Fruit fly (Drosophila melanogaster): ENCODE measurements around the gene gdl-ORF39.
A peak's percentile ranks its signal among the peaks of the same experiment; 100 is the strongest.

Gene gdl-ORF39

dm6 chr3L:15535228-15535598 lies 26.0 kb downstream of the gdl-ORF39 start, which contains the start of gene CrebA (continued):
- TF ChIP-seq Jarid2 (GFP tag; optimal IDR thresholded peaks at IDR 0.05): peak; percentile 81
- no peak for TF ChIP-seq CG15514 (GFP tag; optimal IDR thresholded peaks at IDR 0.05)
- TF ChIP-seq en (GFP tag; optimal IDR thresholded peaks at IDR 0.05): no peak
- TF ChIP-seq CG10147 (GFP tag; optimal IDR thresholded peaks at IDR 0.05): no peak
- TF ChIP-seq fu2 (GFP tag; optimal IDR thresholded peaks at IDR 0.05): no peak
- TF ChIP-seq hbn (GFP tag; IDR thresholded peaks at IDR 0.05; ENCODE audit: partially characterized antibody): 0 out of 2 replicates have a peak, but pooled peaks have one; percentile 20
- TF ChIP-seq Abd-B (GFP tag; optimal IDR thresholded peaks at IDR 0.05): no peak
- no peak for TF ChIP-seq maf-S (GFP tag; optimal IDR thresholded peaks at IDR 0.05)
- TF ChIP-seq ems (GFP tag; optimal IDR thresholded peaks at IDR 0.05): no peak
- no peak for TF ChIP-seq Tbp (GFP tag; optimal IDR thresholded peaks at IDR 0.05)
- peak; percentile 4 for TF ChIP-seq CG7745 (tag; optimal IDR thresholded peaks at IDR 0.05)
- TF ChIP-seq CG11085 (GFP tag; IDR thresholded peaks at IDR 0.05): no peak
- no peak for TF ChIP-seq pzg (GFP tag; optimal IDR thresholded peaks at IDR 0.05)
- TF ChIP-seq ci (GFP tag; IDR thresholded peaks at IDR 0.05): peak; percentile 36; the same call in 1 of the 3 replicates
- no peak for TF ChIP-seq CG13894 (tag; optimal IDR thresholded peaks at IDR 0.05)
- TF ChIP-seq Hey (tag; optimal IDR thresholded peaks at IDR 0.05): no peak
- TF ChIP-seq sqz (GFP tag; optimal IDR thresholded peaks at IDR 0.05): no peak
- TF ChIP-seq CG7372 (GFP tag; IDR thresholded peaks at IDR 0.05): no peak
- no peak for TF ChIP-seq Dip3 (GFP tag; optimal IDR thresholded peaks at IDR 0.05)
- TF ChIP-seq Mrtf (GFP tag; IDR thresholded peaks at IDR 0.05): no peak
- peak; percentile 34; the same call in 1 of the 2 replicates for TF ChIP-seq stc (GFP tag; IDR thresholded peaks at IDR 0.05)
- no peak for TF ChIP-seq CG10959 (GFP tag; IDR thresholded peaks at IDR 0.05)
- no peak for TF ChIP-seq CG8089 (GFP tag; optimal IDR thresholded peaks at IDR 0.05)
- no peak for TF ChIP-seq CG3847 (GFP tag; IDR thresholded peaks at IDR 0.05)
- no peak for TF ChIP-seq CG1792 (GFP tag; optimal IDR thresholded peaks at IDR 0.05)
- peak; percentile 92 for TF ChIP-seq CG3163 (GFP tag; optimal IDR thresholded peaks at IDR 0.05)
- TF ChIP-seq Atf3 (GFP tag; optimal IDR thresholded peaks at IDR 0.05): no peak
- no peak for TF ChIP-seq Asciz (GFP tag; optimal IDR thresholded peaks at IDR 0.05)
- TF ChIP-seq nerfin-2 (GFP tag; IDR thresholded peaks at IDR 0.05; ENCODE audit: partially characterized antibody): no peak
- no peak for TF ChIP-seq tll (GFP tag; optimal IDR thresholded peaks at IDR 0.05)
- TF ChIP-seq pnt (GFP tag; optimal IDR thresholded peaks at IDR 0.05): no peak
- no peak for TF ChIP-seq CG9817 (tag; optimal IDR thresholded peaks at IDR 0.05)
- TF ChIP-seq Xbp1 (GFP tag; optimal IDR thresholded peaks at IDR 0.05): no peak
- no peak for TF ChIP-seq her (GFP tag; optimal IDR thresholded peaks at IDR 0.05)
- TF ChIP-seq CG9727 (GFP tag; optimal IDR thresholded peaks at IDR 0.05): no peak
- TF ChIP-seq CG7928 (GFP tag; optimal IDR thresholded peaks at IDR 0.05): no peak
- no peak for TF ChIP-seq zf30C (GFP tag; optimal IDR thresholded peaks at IDR 0.05)
- TF ChIP-seq Ada2b (GFP tag; IDR thresholded peaks at IDR 0.05): no peak
- no peak for TF ChIP-seq phol (tag; optimal IDR thresholded peaks at IDR 0.05)
- no peak for TF ChIP-seq CG31365 (tag; optimal IDR thresholded peaks at IDR 0.05)
- no peak for TF ChIP-seq tin (GFP tag; optimal IDR thresholded peaks at IDR 0.05)
- TF ChIP-seq shn (GFP tag; optimal IDR thresholded peaks at IDR 0.05): no peak
- no peak for TF ChIP-seq CG8290 (GFP tag; optimal IDR thresholded peaks at IDR 0.05)
- TF ChIP-seq CG8290 (tag; optimal IDR thresholded peaks at IDR 0.05): peak in 1 of 2 experiments; percentile 20
- peak; percentile 13 for TF ChIP-seq MTF-1 (GFP tag; optimal IDR thresholded peaks at IDR 0.05; ENCODE audit: borderline replicate concordance)
- no peak for TF ChIP-seq CG10654 (GFP tag; optimal IDR thresholded peaks at IDR 0.05)
- no peak for TF ChIP-seq CG8765 (GFP tag; IDR thresholded peaks at IDR 0.05)
- no peak for TF ChIP-seq Mad (GFP tag; optimal IDR thresholded peaks at IDR 0.05)
- no peak for TF ChIP-seq CG8944 (GFP tag; optimal IDR thresholded peaks at IDR 0.05)
- no peak for TF ChIP-seq CG17829 (tag; optimal IDR thresholded peaks at IDR 0.05)
- TF ChIP-seq dysf (GFP tag; IDR thresholded peaks at IDR 0.05): no peak
- TF ChIP-seq wek (GFP tag; optimal IDR thresholded peaks at IDR 0.05): no peak

All from whole organism, embryonic.